Worm (Caenorhabditis elegans) whole organism, L2 larva: ENCODE measurements around the gene E01G4.6.

Source experiments
- ama-1 ChIP-seq: fragments of 150-350 bp; optimal IDR thresholded peaks from 2 replicates; lab custom pipeline; 2018; ENCODE audit warnings: inconsistent platforms
- egl-27 ChIP-seq: sonication (generic microtip); optimal IDR thresholded peaks from 3 replicates; lab custom pipeline; 2017; ENCODE audit warnings: missing biosample characterization, missing genetic modification reagents, missing genetic modification characterization
- elt-1 ChIP-seq: fragments of 150-350 bp; optimal IDR thresholded peaks from 2 replicates; lab custom pipeline; 2014; ENCODE audit warnings: missing biosample characterization, missing genetic modification characterization
- fos-1 ChIP-seq: fragments of 150-350 bp; optimal IDR thresholded peaks from 2 replicates; lab custom pipeline; 2014; ENCODE audit warnings: missing biosample characterization, missing genetic modification characterization
- gmeb-1 ChIP-seq: fragments of 150-350 bp; optimal IDR thresholded peaks from 2 replicates; lab custom pipeline; 2014; ENCODE audit warnings: missing biosample characterization, missing genetic modification characterization
- nhr-12 ChIP-seq: fragments of 150-350 bp; optimal IDR thresholded peaks from 2 replicates; lab custom pipeline; 2014; ENCODE audit warnings: missing biosample characterization, missing genetic modification characterization
- nhr-25 ChIP-seq: fragments of 150-350 bp; sonication (generic microtip); optimal IDR thresholded peaks from 3 replicates; lab custom pipeline; 2014; ENCODE audit warnings: missing biosample characterization, missing genetic modification characterization
- sma-9 ChIP-seq, 2 experiments: fragments of 150-350 bp in 1 of 2; sonication (generic microtip) in 1 of 2; optimal IDR thresholded peaks; 2 replicates each; lab custom pipeline; 2014 to 2016; ENCODE audit warnings: missing genetic modification characterization in 2 of 2, mild to moderate bottlenecking in 1 of 2, missing biosample characterization in 1 of 2, missing compliant biosample characterization in 1 of 2, missing genetic modification reagents in 1 of 2, moderate library complexity in 1 of 2
- unc-39 ChIP-seq: fragments of 150-350 bp; optimal IDR thresholded peaks from 2 replicates; lab custom pipeline; 2014; ENCODE audit warnings: missing biosample characterization, missing genetic modification characterization

DNA sequence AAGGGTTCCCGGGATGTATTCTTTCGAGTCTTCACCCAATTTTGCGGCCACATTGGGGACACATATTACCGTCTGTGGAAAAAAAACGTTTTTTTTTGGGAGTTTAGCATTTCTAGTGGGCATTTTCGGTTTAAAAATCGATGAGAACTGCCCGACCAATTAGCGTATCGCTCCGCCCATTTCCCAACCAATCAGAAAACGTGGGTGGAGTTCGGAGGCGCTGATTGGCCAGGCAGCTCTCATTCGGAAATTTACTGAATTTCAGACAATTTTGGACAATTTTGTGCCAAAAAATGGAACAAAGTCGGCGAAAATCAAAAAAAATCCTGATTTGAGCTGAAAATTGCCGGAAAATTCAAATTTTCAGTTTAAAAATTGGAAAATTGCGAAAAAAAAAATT, 35.6 kb upstream of the E01G4.6 start:
- TF ChIP-seq sma-9 (GFP tag; optimal IDR thresholded peaks at IDR 0.05; lab: Kevin White, UChicago) (no peak), sma-9 (tag; optimal IDR thresholded peaks at IDR 0.05; lab: Kevin White, UChicago) (no peak), nhr-25 (tag; lab: Kevin White, UChicago) (no peak), ama-1 (lab: Kevin White, UChicago) (no peak), nhr-12 (no peak), egl-27 (tag; lab: Kevin White, UChicago) (no peak), gmeb-1 (tag; lab: Kevin White, UChicago) (no peak), unc-39 (tag; lab: Kevin White, UChicago) (no peak), fos-1 (tag; lab: Kevin White, UChicago) (no peak), elt-1 (tag; lab: Kevin White, UChicago) (no peak)
